Worm (Caenorhabditis elegans): ENCODE data around the gene srg-37.

Gene srg-37

ce11 chrX:14228764-14229163 is 6.1 kb downstream of the srg-37 start (continued):
- TF ChIP-seq pha-4 (GFP tag; IDR thresholded peaks at IDR 0.05) (peak; percentile 71; the same call in 1 of the 2 replicates), pha-4 (tag; optimal IDR thresholded peaks at IDR 0.05) (no peak), zag-1 (tag; optimal IDR thresholded peaks at IDR 0.05) (no peak), nhr-77 (tag; optimal IDR thresholded peaks at IDR 0.05) (no peak), dmd-6 (GFP tag; IDR thresholded peaks at IDR 0.05) (peak; percentile 50; the same call in 1 of the 2 replicates), rbr-2 (tag; optimal IDR thresholded peaks at IDR 0.05) (peak; percentile 25), tra-1 (GFP tag; IDR thresholded peaks at IDR 0.05) (peak; percentile 48; the same call in 1 of the 2 replicates), lin-1 (GFP tag; IDR thresholded peaks at IDR 0.05) (no peak; the same call in 1 of the 2 replicates), ceh-62 (tag; optimal IDR thresholded peaks at IDR 0.05) (no peak), dpl-1 (GFP tag; optimal IDR thresholded peaks at IDR 0.05) (no peak), jun-1 (tag; optimal IDR thresholded peaks at IDR 0.05) (no peak), ceh-20 (GFP tag; IDR thresholded peaks at IDR 0.05) (no peak), nhr-28 (tag; optimal IDR thresholded peaks at IDR 0.05) (no peak), duxl-1 (tag; optimal IDR thresholded peaks at IDR 0.05; ENCODE audit: poor library complexity) (peak; percentile 61), fkh-10 (GFP tag; optimal IDR thresholded peaks at IDR 0.05) (no peak), zfp-3 (GFP tag; conservative IDR thresholded peaks at IDR 0.05) (no peak), unc-62 (GFP tag; optimal IDR thresholded peaks at IDR 0.05 in 1 of 2) (no peak), unc-62 (tag; optimal IDR thresholded peaks at IDR 0.05) (no peak), mes-2 (tag; optimal IDR thresholded peaks at IDR 0.05; ENCODE audit: poor library complexity, severe bottlenecking) (no peak), lim-7 (GFP tag; IDR thresholded peaks at IDR 0.05) (peak; percentile 89), unc-130 (GFP tag; optimal IDR thresholded peaks at IDR 0.05) (no peak), mxl-2 (GFP tag; conservative IDR thresholded peaks at IDR 0.05) (no peak), ama-1 (optimal IDR thresholded peaks at IDR 0.05) (no peak), skn-1 (tag; optimal IDR thresholded peaks at IDR 0.05) (no peak), F44E2.7 (GFP tag; IDR thresholded peaks at IDR 0.05) (no peak), T20F7.1 (GFP tag; optimal IDR thresholded peaks at IDR 0.05) (no peak)

DNA sequence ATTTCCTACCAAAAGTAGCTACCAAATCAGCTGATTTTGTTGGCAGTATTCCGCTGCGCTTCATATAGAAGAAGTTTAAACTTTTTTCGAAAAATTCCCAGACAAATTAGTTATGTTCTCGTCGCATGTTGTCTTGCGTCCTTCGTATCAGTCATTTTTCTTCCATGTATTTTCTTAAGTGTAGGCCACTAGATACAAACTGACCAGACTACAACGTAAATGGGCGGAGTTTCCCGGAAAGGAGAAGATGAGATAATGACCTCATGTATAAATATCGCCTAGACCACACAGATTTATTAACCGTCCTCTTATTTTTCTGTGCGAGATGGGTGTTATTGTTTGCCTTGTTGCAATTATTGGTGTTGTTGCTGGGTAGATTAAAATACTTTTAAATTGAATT is 9.6 kb downstream of the srg-37 start, which contains the start of gene cyp-13B2:
Gene cyp-13B2, plus strand, starts transcription at position 301 of the 400 bp plus-strand sequence.
- TF ChIP-seq dmd-8 (GFP tag; IDR thresholded peaks at IDR 0.05), result no peak

DNA sequence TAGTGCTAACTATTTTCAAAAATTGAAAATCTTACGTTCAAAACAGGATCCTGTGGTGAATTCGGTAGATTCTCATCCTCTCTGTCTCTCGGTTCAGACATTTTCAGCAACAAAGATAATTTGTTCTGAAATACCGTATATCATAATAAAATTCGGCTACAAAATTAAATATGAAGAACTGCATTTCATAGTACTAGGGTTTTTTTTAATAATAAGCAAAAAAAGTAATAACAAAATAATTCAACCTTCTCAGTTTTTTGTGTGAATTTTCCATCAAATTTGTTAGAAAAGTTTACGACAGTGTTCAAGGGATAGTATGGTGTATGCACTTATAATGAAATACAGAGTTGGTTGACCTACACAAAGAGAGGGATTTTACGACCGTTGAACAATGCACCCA is 11.7 kb downstream of the srg-37 start, which contains the start of gene K06G5.3:
Gene K06G5.3, minus strand, starts transcription at position 101 of the 400 bp plus-strand sequence.
- no peak for TF ChIP-seq ceh-82 (tag; optimal IDR thresholded peaks at IDR 0.05)

DNA sequence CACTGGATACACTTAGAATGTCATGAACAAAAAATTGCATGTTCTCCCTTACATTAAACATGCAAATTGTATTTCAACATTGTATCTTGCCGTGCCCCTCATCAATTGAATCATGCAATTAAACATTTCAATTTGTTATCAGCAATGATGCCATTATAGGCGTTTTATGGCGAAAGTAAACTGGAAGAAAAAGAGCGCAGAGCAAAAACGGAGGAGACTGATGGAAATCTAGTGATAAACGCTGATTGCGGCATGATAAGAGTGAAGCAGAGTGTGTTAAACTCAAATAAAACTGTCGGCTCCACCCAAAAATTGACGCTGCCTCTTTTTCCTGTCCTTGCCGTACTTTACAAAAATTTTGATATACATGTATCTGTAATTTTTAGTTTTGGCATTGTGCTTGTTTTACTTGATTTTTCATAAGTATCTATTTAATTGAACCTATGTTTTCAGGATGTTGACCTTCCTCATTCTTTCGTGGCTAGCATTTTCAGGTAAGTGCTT is 20.3 kb downstream of the srg-37 start, which contains the start of gene K06G5.1:
Gene K06G5.1, plus strand, starts transcription at position 454 of the 504 bp plus-strand sequence.
- TF ChIP-seq tag-97 (GFP tag; IDR thresholded peaks at IDR 0.05) (no peak), nhr-10 (tag; optimal IDR thresholded peaks at IDR 0.05) (no peak), fkh-10 (GFP tag; optimal IDR thresholded peaks at IDR 0.05) (no peak), F10B5.3 (tag; optimal IDR thresholded peaks at IDR 0.05) (no peak), nhr-77 (tag; optimal IDR thresholded peaks at IDR 0.05) (peak; percentile 78), ZK337.2 (GFP tag; IDR thresholded peaks at IDR 0.05) (no peak), F37D6.2 (tag; optimal IDR thresholded peaks at IDR 0.05) (no peak), dve-1 (tag; optimal IDR thresholded peaks at IDR 0.05; ENCODE audit: insufficient read depth) (peak; percentile 88), mdl-1 (tag; optimal IDR thresholded peaks at IDR 0.05) (peak in 1 of 2 experiments; percentile 28), duxl-1 (tag; optimal IDR thresholded peaks at IDR 0.05; ENCODE audit: poor library complexity) (no peak), R02D3.7 (tag; optimal IDR thresholded peaks at IDR 0.05) (no peak), unc-62 (GFP tag; optimal IDR thresholded peaks at IDR 0.05 in 1 of 2) (peak; percentile 24 to 53), unc-62 (tag; optimal IDR thresholded peaks at IDR 0.05) (no peak), dmd-6 (GFP tag; IDR thresholded peaks at IDR 0.05) (peak; percentile 94), Y5F2A.4 (GFP tag; optimal IDR thresholded peaks at IDR 0.05) (no peak), egl-27 (tag; optimal IDR thresholded peaks at IDR 0.05) (no peak), sdz-12 (GFP tag; optimal IDR thresholded peaks at IDR 0.05) (no peak), ceh-44 (GFP tag; IDR thresholded peaks at IDR 0.05) (no peak), fos-1 (tag; optimal IDR thresholded peaks at IDR 0.05) (no peak), arid-1 (GFP tag; conservative IDR thresholded peaks at IDR 0.05) (no peak), hlh-30 (tag; optimal IDR thresholded peaks at IDR 0.05; ENCODE audit: insufficient read depth) (no peak), lin-39 (tag; optimal IDR thresholded peaks at IDR 0.05) (no peak), ctbp-1 (GFP tag; IDR thresholded peaks at IDR 0.05) (no peak), nhr-6 (tag; optimal IDR thresholded peaks at IDR 0.05) (peak; percentile 52), lin-29 (GFP tag; IDR thresholded peaks at IDR 0.05) (no peak)
